Worm (Caenorhabditis elegans) whole organism, early embryonic: ENCODE results near the gene F21C10.5.

Experiments
- ama-1 ChIP-seq: fragments of 150-350 bp; optimal IDR thresholded peaks from 2 replicates; lab custom pipeline; 2014
- ceh-36 ChIP-seq: sonication (generic microtip); optimal IDR thresholded peaks from 2 replicates; lab custom pipeline; 2016; ENCODE audit warnings: missing genetic modification characterization, inconsistent platforms, missing compliant biosample characterization
- flt-1 ChIP-seq: fragments of 200-800 bp; sonication (Bioruptor generic); IDR thresholded peaks from 2 replicates; pipeline ENCODE4 v1.3.6; 2022; ENCODE audit warnings: missing genetic modification characterization, missing compliant biosample characterization
- pes-1 ChIP-seq: fragments of 200-800 bp; sonication (Bioruptor generic); IDR thresholded peaks from 2 replicates; pipeline ENCODE4 v1.3.6; 2022; ENCODE audit warnings: missing genetic modification reagents, missing genetic modification characterization, missing compliant biosample characterization
- sea-1 ChIP-seq: fragments of 200-800 bp; sonication (Bioruptor generic); conservative IDR thresholded peaks from 2 replicates; pipeline ENCODE4 v1.3.6; 2022; ENCODE audit warnings: missing genetic modification characterization, missing compliant biosample characterization
- tbx-11 ChIP-seq: fragments of 200-800 bp; sonication (Bioruptor generic); IDR thresholded peaks from 2 replicates; pipeline ENCODE4 v1.3.6; 2022; ENCODE audit warnings: missing genetic modification characterization, missing compliant biosample characterization
- tra-4 ChIP-seq: sonication (generic microtip); optimal IDR thresholded peaks from 2 replicates; lab custom pipeline; 2017; ENCODE audit warnings: missing genetic modification characterization, missing compliant biosample characterization

DNA sequence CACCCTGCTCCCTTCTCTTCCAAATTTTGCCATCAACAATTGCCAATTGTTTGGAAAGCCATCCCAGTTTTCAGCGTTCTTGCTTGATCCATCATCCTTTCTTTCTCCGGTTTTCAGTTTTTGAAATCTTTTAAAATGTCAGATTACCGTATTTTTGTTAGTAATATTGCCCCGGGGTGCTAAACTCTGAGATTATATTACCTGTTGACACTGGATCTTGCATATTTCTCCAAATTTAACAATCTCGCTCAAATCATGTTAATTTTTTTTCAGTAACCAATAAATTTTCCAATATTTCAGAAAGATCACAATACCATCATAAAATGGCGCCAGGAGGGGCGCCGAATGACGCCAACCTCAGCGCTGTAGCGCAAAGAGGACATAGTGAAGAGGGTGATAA lies 13.0 kb upstream of the F21C10.5 start, which contains the start of gene F21C10.7:
- no peak for TF ChIP-seq ama-1 (lab: Kevin White, UChicago)
- no peak for TF ChIP-seq tra-4 (tag; lab: Kevin White, UChicago)
- no peak for TF ChIP-seq sea-1
- TF ChIP-seq flt-1 (GFP tag; lab: Robert Waterston, UW), result no peak
- TF ChIP-seq pes-1, result no peak
- TF ChIP-seq ceh-36, result no peak
- TF ChIP-seq tbx-11 (GFP tag; lab: Robert Waterston, UW), result no peak
